Worm (Caenorhabditis elegans) whole organism, midembryonic: Measurements from ENCODE around the gene F53A3.7.

Experiments
- T22C8.4 ChIP-seq: fragments of 200-800 bp; sonication (Bioruptor generic); IDR thresholded peaks from 2 replicates; pipeline ENCODE4 v1.3.6; 2022; ENCODE audit warnings: missing genetic modification characterization, missing compliant biosample characterization
- flt-1 ChIP-seq: fragments of 200-800 bp; sonication (Bioruptor generic); IDR thresholded peaks from 2 replicates; pipeline ENCODE4 v1.3.6; 2022; ENCODE audit warnings: missing genetic modification characterization, missing compliant biosample characterization
- ref-1 ChIP-seq: fragments of 200-800 bp; sonication (Bioruptor generic); conservative IDR thresholded peaks from 2 replicates; pipeline ENCODE4 v1.3.6; 2022; ENCODE audit warnings: missing genetic modification reagents, missing genetic modification characterization, missing compliant biosample characterization
- tab-1 ChIP-seq: fragments of 200-800 bp; sonication (Bioruptor generic); IDR thresholded peaks from 2 replicates; pipeline ENCODE4 v1.3.6; 2022; ENCODE audit warnings: missing genetic modification characterization, missing compliant biosample characterization
- ztf-23 ChIP-seq: fragments of 200-800 bp; sonication (Bioruptor generic); IDR thresholded peaks from 2 replicates; pipeline ENCODE4 v1.3.6; 2022; ENCODE audit warnings: missing genetic modification reagents, missing genetic modification characterization, missing compliant biosample characterization
- ztf-29 ChIP-seq: fragments of 200-800 bp; sonication (Bioruptor generic); IDR thresholded peaks from 2 replicates; pipeline ENCODE4 v1.3.6; 2022; ENCODE audit warnings: missing genetic modification reagents, missing genetic modification characterization, missing compliant biosample characterization

- TF ChIP-seq flt-1 (no peak), ztf-29 (no peak), T22C8.4 (GFP tag; lab: Robert Waterston, UW) (no peak), ztf-23 (no peak), tab-1 (no peak), ref-1 (GFP tag; lab: Robert Waterston, UW) (no peak)
These were observed 30.1 kb downstream of the F53A3.7 start for ce11 chrIII:1981467-1981866.
